Worm (Caenorhabditis elegans) whole organism, mixed stage, embryonic: ENCODE results near the gene K02E11.10.

Experiments used
- ceh-43 ChIP-seq: fragments of 200-800 bp; sonication (Bioruptor generic); optimal IDR thresholded peaks from 2 replicates; lab custom pipeline; 2018; ENCODE audit warnings: mild to moderate bottlenecking, missing genetic modification characterization, moderate library complexity, missing compliant biosample characterization
- ces-1 ChIP-seq: fragments of 150-350 bp; optimal IDR thresholded peaks from 2 replicates; lab custom pipeline; 2014; ENCODE audit warnings: missing biosample characterization, missing genetic modification reagents, missing genetic modification characterization
- cnd-1 ChIP-seq: fragments of 200-800 bp; sonication (Bioruptor generic); optimal IDR thresholded peaks from 2 replicates; lab custom pipeline; 2018; ENCODE audit warnings: mild to moderate bottlenecking, missing genetic modification characterization, missing compliant biosample characterization
- elt-1 ChIP-seq: sonication (generic microtip); optimal IDR thresholded peaks from 2 replicates; lab custom pipeline; 2017; ENCODE audit warnings: missing genetic modification characterization, mild to moderate bottlenecking, missing compliant biosample characterization, antibody characterized with exemption, moderate library complexity, borderline replicate concordance; ENCODE audit not compliant: insufficient read depth
- lin-13 ChIP-seq: fragments of 150-350 bp; optimal IDR thresholded peaks from 2 replicates; lab custom pipeline; 2014; ENCODE audit warnings: missing biosample characterization, missing genetic modification characterization
- pha-4 ChIP-seq: fragments of 150-350 bp; optimal IDR thresholded peaks from 2 replicates; lab custom pipeline; 2018; ENCODE audit warnings: missing biosample characterization, missing genetic modification reagents, missing genetic modification characterization
- sptf-1 ChIP-seq: sonication (generic microtip); optimal IDR thresholded peaks from 2 replicates; lab custom pipeline; 2017; ENCODE audit warnings: mild to moderate bottlenecking, missing genetic modification characterization, moderate library complexity, missing compliant biosample characterization
- unc-39 ChIP-seq: fragments of 150-350 bp; optimal IDR thresholded peaks from 2 replicates; lab custom pipeline; 2014; ENCODE audit warnings: missing biosample characterization, missing genetic modification characterization
- unc-62 ChIP-seq: fragments of 150-350 bp; optimal IDR thresholded peaks from 2 replicates; lab custom pipeline; 2014; ENCODE audit warnings: missing biosample characterization, missing genetic modification reagents, missing genetic modification characterization

- TF ChIP-seq ces-1 = no peak
- TF ChIP-seq unc-62 = no peak
- TF ChIP-seq sptf-1 = no peak
- no peak for TF ChIP-seq elt-1 (tag; lab: Kevin White, UChicago)
- no peak for TF ChIP-seq lin-13 (tag; lab: Kevin White, UChicago)
- TF ChIP-seq pha-4 = no peak
- TF ChIP-seq cnd-1 (tag; lab: Kevin White, UChicago) = no peak
- TF ChIP-seq unc-39 (tag; lab: Kevin White, UChicago) = no peak
- TF ChIP-seq ceh-43 (GFP tag; lab: Kevin White, UChicago) = no peak
These were observed 48.4 kb upstream of the K02E11.10 start, which contains the start of gene F14D7.1 for ce11 chrV:14289363-14289762.
